Worm (Caenorhabditis elegans): ENCODE data around the gene K07F5.17.

DNA sequence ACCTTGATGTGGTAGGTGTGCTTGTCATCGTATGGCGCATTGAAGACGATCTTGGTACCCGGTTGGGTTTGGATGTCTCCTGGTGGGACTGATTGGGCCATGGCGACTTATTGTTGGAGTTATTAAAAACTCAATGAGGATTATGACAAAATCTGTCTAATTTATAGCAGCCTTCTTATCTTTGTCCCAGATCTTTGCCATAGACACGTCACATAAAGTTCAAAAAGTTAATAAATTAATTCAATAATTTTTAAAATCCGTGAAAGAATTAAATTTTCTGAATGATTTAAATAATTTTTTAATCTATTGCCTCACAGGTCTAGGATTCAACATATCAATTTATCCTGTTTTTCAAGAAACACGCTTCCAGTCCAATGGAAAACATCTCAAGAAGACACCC lies 5.9 kb upstream of the K07F5.17 start, which contains the start of gene msp-81:
- no peak for TF ChIP-seq pha-4 (tag; optimal IDR thresholded peaks at IDR 0.05)
- no peak for TF ChIP-seq snpc-4 (tag; optimal IDR thresholded peaks at IDR 0.05)
- no peak for TF ChIP-seq zip-8 (tag; optimal IDR thresholded peaks at IDR 0.05)
- TF ChIP-seq unc-39 (tag; optimal IDR thresholded peaks at IDR 0.05) = no peak
- TF ChIP-seq nhr-237 (tag; optimal IDR thresholded peaks at IDR 0.05) = no peak
- TF ChIP-seq mep-1 (tag; optimal IDR thresholded peaks at IDR 0.05) = no peak
- TF ChIP-seq tbx-8 (GFP tag; optimal IDR thresholded peaks at IDR 0.05) = no peak
- no peak for TF ChIP-seq ztf-11 (tag; optimal IDR thresholded peaks at IDR 0.05)
- TF ChIP-seq elt-3 (tag; optimal IDR thresholded peaks at IDR 0.05) = no peak
- no peak for TF ChIP-seq ces-1 (GFP tag; optimal IDR thresholded peaks at IDR 0.05)
- TF ChIP-seq lsy-2 (tag; optimal IDR thresholded peaks at IDR 0.05) = no peak
- TF ChIP-seq bed-3 (GFP tag; optimal IDR thresholded peaks at IDR 0.05) = no peak
- TF ChIP-seq nhr-12 (tag; optimal IDR thresholded peaks at IDR 0.05) = no peak

All from whole organism, mixed stage, embryonic.